Worm (Caenorhabditis elegans) whole organism, young adult: ENCODE results near the gene vab-9.

ENCODE experiments used
- D2030.7 ChIP-seq: fragments of 200-800 bp; sonication (Bioruptor generic); IDR thresholded peaks from 2 replicates; pipeline ENCODE4 v1.3.6; 2022; ENCODE audit warnings: missing genetic modification reagents, missing genetic modification characterization, missing compliant biosample characterization
- F10E7.11 ChIP-seq: sonication (generic microtip); optimal IDR thresholded peaks from 2 replicates; lab custom pipeline; 2017; ENCODE audit warnings: mild to moderate bottlenecking, missing genetic modification characterization, moderate library complexity, missing compliant biosample characterization
- Y56A3A.18 ChIP-seq: fragments of 200-800 bp; sonication (Bioruptor generic); IDR thresholded peaks from 2 replicates; pipeline ENCODE4 v1.3.6; 2022; ENCODE audit warnings: missing genetic modification reagents, missing genetic modification characterization, missing compliant biosample characterization
- ZK185.1 ChIP-seq: sonication (generic microtip); optimal IDR thresholded peaks from 2 replicates; lab custom pipeline; 2016; ENCODE audit warnings: mild to moderate bottlenecking, missing genetic modification characterization, missing compliant biosample characterization; ENCODE audit not compliant: poor library complexity, severe bottlenecking
- cebp-2 ChIP-seq: fragments of 200-800 bp; sonication (Bioruptor generic); IDR thresholded peaks from 2 replicates; pipeline ENCODE4 v1.3.6; 2022; ENCODE audit warnings: missing genetic modification characterization, missing compliant biosample characterization
- dpl-1 ChIP-seq: fragments of 150-350 bp; optimal IDR thresholded peaks from 2 replicates; lab custom pipeline; 2014; ENCODE audit warnings: missing biosample characterization, missing genetic modification reagents, missing genetic modification characterization
- hlh-26 ChIP-seq: fragments of 200-800 bp; sonication (Bioruptor generic); conservative IDR thresholded peaks from 2 replicates; pipeline ENCODE4 v1.3.6; 2022; ENCODE audit warnings: missing genetic modification reagents, missing genetic modification characterization, missing compliant biosample characterization
- snpc-4 ChIP-seq, 5 experiments: fragments of 150-350 bp in 1 of 5; sonication (generic microtip) in 4 of 5; optimal IDR thresholded peaks; 2 replicates each; lab custom pipeline; 2014 to 2018; ENCODE audit warnings: missing genetic modification characterization in 5 of 5, missing biosample characterization in 3 of 5, antibody characterized with exemption in 2 of 5, mild to moderate bottlenecking in 2 of 5, missing compliant biosample characterization in 2 of 5, missing genotype in 2 of 5, moderate library complexity in 2 of 5, missing genetic modification reagents in 1 of 5
- sptf-2 ChIP-seq: fragments of 200-800 bp; sonication (Bioruptor generic); optimal IDR thresholded peaks from 2 replicates; lab custom pipeline; 2018; ENCODE audit warnings: mild to moderate bottlenecking, missing genetic modification characterization, missing compliant biosample characterization
- unc-62 ChIP-seq: fragments of 150-350 bp; optimal IDR thresholded peaks from 2 replicates; lab custom pipeline; 2014; ENCODE audit warnings: missing biosample characterization, missing genetic modification reagents, missing genetic modification characterization

DNA sequence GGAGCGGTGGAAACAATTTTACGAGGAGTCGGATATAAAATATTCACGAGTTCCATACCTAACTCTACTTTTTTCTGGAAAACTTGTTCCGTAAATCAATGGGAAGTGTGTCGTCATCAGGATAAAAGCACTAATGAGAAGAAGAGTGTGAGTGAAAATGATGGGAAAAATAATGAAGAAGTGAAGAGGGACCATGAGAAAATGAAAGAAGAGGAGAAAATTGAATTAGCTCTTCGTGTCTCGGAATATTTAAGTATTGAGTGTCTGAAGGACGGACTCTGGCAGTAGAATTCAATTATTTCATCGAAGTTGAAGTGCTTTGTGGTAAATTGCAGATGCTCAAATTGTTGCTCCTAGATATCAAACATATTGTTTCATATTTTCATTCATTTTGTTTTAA, 48.3 kb downstream of the vab-9 start:
- no peak for TF ChIP-seq D2030.7
- TF ChIP-seq unc-62 (GFP tag; lab: Kevin White, UChicago): no peak
- no peak for TF ChIP-seq Y56A3A.18 (GFP tag; lab: Robert Waterston, UW)
- TF ChIP-seq F10E7.11 (tag; lab: Kevin White, UChicago): no peak
- no peak for TF ChIP-seq sptf-2 (GFP tag; lab: Kevin White, UChicago)
- TF ChIP-seq dpl-1 (GFP tag; lab: Kevin White, UChicago): no peak
- no peak for TF ChIP-seq snpc-4 (GFP tag; optimal IDR thresholded peaks at IDR 0.05; lab: Kevin White, UChicago)
- no peak for TF ChIP-seq snpc-4 (tag; optimal IDR thresholded peaks at IDR 0.05; lab: Kevin White, UChicago)
- TF ChIP-seq cebp-2 (GFP tag; lab: Robert Waterston, UW): no peak
- TF ChIP-seq hlh-26 (GFP tag; lab: Robert Waterston, UW): no peak
- no peak for TF ChIP-seq ZK185.1
